Fruit fly (Drosophila melanogaster): ENCODE measurements around the gene CkIalpha.

CkIalpha gene

DNA sequence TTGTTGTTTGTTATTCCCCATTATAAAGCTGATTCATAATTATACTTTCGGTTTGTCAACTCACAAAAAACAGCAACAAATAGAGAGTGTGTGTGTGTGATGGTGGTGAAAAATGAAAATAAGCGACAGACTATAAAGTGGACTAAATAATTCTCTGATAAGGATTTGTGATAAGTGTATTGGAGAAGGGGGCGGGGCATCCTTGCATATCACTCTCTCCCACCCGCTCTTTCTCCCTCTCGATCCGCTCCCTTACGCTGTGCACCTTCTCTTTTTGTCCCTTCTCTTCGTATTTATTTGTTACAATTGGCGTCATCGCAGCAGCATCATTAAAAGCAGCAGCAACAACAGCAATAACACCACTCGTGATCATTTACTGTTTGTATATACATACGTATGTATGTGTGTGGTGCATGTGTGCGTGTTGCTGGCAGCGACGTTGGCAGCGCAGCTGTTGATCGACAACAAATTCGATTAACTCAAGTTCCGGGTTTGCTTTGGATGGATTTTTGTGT lies 8.1 kb downstream of the CkIalpha start:
- peak; percentile 47 for TF ChIP-seq fru (GFP tag; optimal IDR thresholded peaks at IDR 0.05)
- peak; percentile 45 for TF ChIP-seq OdsH (GFP tag; optimal IDR thresholded peaks at IDR 0.05)
- peak; percentile 76 for TF ChIP-seq psq (GFP tag; optimal IDR thresholded peaks at IDR 0.05)
- no peak for TF ChIP-seq dsf (GFP tag; optimal IDR thresholded peaks at IDR 0.05; ENCODE audit: borderline replicate concordance)
- peak in 1 of 2 experiments; percentile 16 for TF ChIP-seq dl (GFP tag; optimal IDR thresholded peaks at IDR 0.05; ENCODE audit: insufficient read depth in 1 of 2, partially characterized antibody in 2 of 2)
- TF ChIP-seq rgr (GFP tag; optimal IDR thresholded peaks at IDR 0.05) = peak; percentile 51
- no peak for TF ChIP-seq Rel (GFP tag; optimal IDR thresholded peaks at IDR 0.05)
- TF ChIP-seq Rel (tag; optimal IDR thresholded peaks at IDR 0.05) = peak; percentile 90
- TF ChIP-seq HLH106 (tag; optimal IDR thresholded peaks at IDR 0.05) = no peak
- peak; percentile 7 for TF ChIP-seq br (GFP tag; optimal IDR thresholded peaks at IDR 0.05)
- TF ChIP-seq foxo (GFP tag; optimal IDR thresholded peaks at IDR 0.05) = no peak
- TF ChIP-seq Hr83 (GFP tag; optimal IDR thresholded peaks at IDR 0.05; ENCODE audit: poor library complexity, severe bottlenecking) = no peak
- TF ChIP-seq pan (optimal IDR thresholded peaks at IDR 0.05) = no peak
- peak; percentile 17 for TF ChIP-seq h (GFP tag; optimal IDR thresholded peaks at IDR 0.05)
- TF ChIP-seq ey (GFP tag; optimal IDR thresholded peaks at IDR 0.05) = peak; percentile 12
- no peak for TF ChIP-seq Dfd (GFP tag; optimal IDR thresholded peaks at IDR 0.05)
- TF ChIP-seq CrebA (GFP tag; optimal IDR thresholded peaks at IDR 0.05; ENCODE audit: borderline replicate concordance) = peak; percentile 48
- no peak for TF ChIP-seq CG32264 (GFP tag; optimal IDR thresholded peaks at IDR 0.05)
- TF ChIP-seq jim (GFP tag; optimal IDR thresholded peaks at IDR 0.05) = no peak
- no peak for TF ChIP-seq lola (GFP tag; optimal IDR thresholded peaks at IDR 0.05)
- no peak for TF ChIP-seq tai (GFP tag; optimal IDR thresholded peaks at IDR 0.05)
- TF ChIP-seq Dif (GFP tag; optimal IDR thresholded peaks at IDR 0.05; ENCODE audit: partially characterized antibody) = peak; percentile 19

- TF ChIP-seq h (GFP tag; optimal IDR thresholded peaks at IDR 0.05) (peak; percentile 50), OdsH (GFP tag; optimal IDR thresholded peaks at IDR 0.05) (peak; percentile 59), rgr (GFP tag; optimal IDR thresholded peaks at IDR 0.05) (peak; percentile 63), dmrt93B (GFP tag; optimal IDR thresholded peaks at IDR 0.05) (peak; percentile 45), br (GFP tag; optimal IDR thresholded peaks at IDR 0.05) (no peak), foxo (GFP tag; optimal IDR thresholded peaks at IDR 0.05) (peak in 1 of 2 experiments; percentile 72), Sp1 (GFP tag; optimal IDR thresholded peaks at IDR 0.05) (peak; percentile 72), CG32264 (GFP tag; optimal IDR thresholded peaks at IDR 0.05) (no peak), HLH106 (tag; optimal IDR thresholded peaks at IDR 0.05) (peak; percentile 68), Dfd (GFP tag; optimal IDR thresholded peaks at IDR 0.05) (no peak), psq (GFP tag; optimal IDR thresholded peaks at IDR 0.05) (peak; percentile 59)
Measured at dm6 chrX:12662679-12663463, 9.4 kb downstream of the CkIalpha start.

- TF ChIP-seq dsf (GFP tag; optimal IDR thresholded peaks at IDR 0.05; ENCODE audit: borderline replicate concordance) (no peak), Dfd (GFP tag; optimal IDR thresholded peaks at IDR 0.05) (no peak), CG32264 (GFP tag; optimal IDR thresholded peaks at IDR 0.05) (no peak), Hr83 (GFP tag; optimal IDR thresholded peaks at IDR 0.05; ENCODE audit: poor library complexity, severe bottlenecking) (no peak), HLH106 (tag; optimal IDR thresholded peaks at IDR 0.05) (no peak), Sp1 (GFP tag; optimal IDR thresholded peaks at IDR 0.05) (peak; percentile 16), Hnf4 (GFP tag; optimal IDR thresholded peaks at IDR 0.05) (no peak), CrebA (GFP tag; optimal IDR thresholded peaks at IDR 0.05; ENCODE audit: borderline replicate concordance) (no peak), usp (GFP tag; optimal IDR thresholded peaks at IDR 0.05) (no peak), lola (GFP tag; optimal IDR thresholded peaks at IDR 0.05) (no peak), psq (GFP tag; optimal IDR thresholded peaks at IDR 0.05) (peak; percentile 96), CG9705 (GFP tag; optimal IDR thresholded peaks at IDR 0.05) (no peak), dl (GFP tag; optimal IDR thresholded peaks at IDR 0.05; ENCODE audit: insufficient read depth in 1 of 2, partially characterized antibody in 2 of 2) (no peak), pan (optimal IDR thresholded peaks at IDR 0.05) (no peak), fru (GFP tag; optimal IDR thresholded peaks at IDR 0.05) (peak; percentile 62), Jra (GFP tag; optimal IDR thresholded peaks at IDR 0.05) (no peak), rgr (GFP tag; optimal IDR thresholded peaks at IDR 0.05) (no peak), woc (GFP tag; optimal IDR thresholded peaks at IDR 0.05) (no peak), br (GFP tag; optimal IDR thresholded peaks at IDR 0.05) (no peak), Mio (GFP tag; optimal IDR thresholded peaks at IDR 0.05) (no peak), Abd-B (GFP tag; optimal IDR thresholded peaks at IDR 0.05) (no peak), sage (GFP tag; optimal IDR thresholded peaks at IDR 0.05) (no peak), ey (GFP tag; optimal IDR thresholded peaks at IDR 0.05) (no peak), GATAd (GFP tag; optimal IDR thresholded peaks at IDR 0.05) (no peak), brk (GFP tag; optimal IDR thresholded peaks at IDR 0.05) (no peak), foxo (GFP tag; optimal IDR thresholded peaks at IDR 0.05) (no peak), h (GFP tag; optimal IDR thresholded peaks at IDR 0.05) (no peak), Myc (optimal IDR thresholded peaks at IDR 0.05) (no peak), Dif (GFP tag; optimal IDR thresholded peaks at IDR 0.05; ENCODE audit: partially characterized antibody) (peak; percentile 21), dmrt93B (GFP tag; optimal IDR thresholded peaks at IDR 0.05) (no peak), sv (GFP tag; optimal IDR thresholded peaks at IDR 0.05) (no peak), N (GFP tag; optimal IDR thresholded peaks at IDR 0.05) (no peak), Hr78 (GFP tag; optimal IDR thresholded peaks at IDR 0.05) (no peak), jim (GFP tag; optimal IDR thresholded peaks at IDR 0.05) (no peak), tai (GFP tag; optimal IDR thresholded peaks at IDR 0.05) (no peak), OdsH (GFP tag; optimal IDR thresholded peaks at IDR 0.05) (no peak), Vsx2 (GFP tag; optimal IDR thresholded peaks at IDR 0.05; ENCODE audit: partially characterized antibody) (no peak), Rel (GFP tag; optimal IDR thresholded peaks at IDR 0.05) (no peak), Rel (tag; optimal IDR thresholded peaks at IDR 0.05) (peak; percentile 61)
Measured at dm6 chrX:12663464-12663938, 10.1 kb downstream of the CkIalpha start.
